ENCODE assay signal across 2 worm cellular contexts in the genomic region with DNA sequence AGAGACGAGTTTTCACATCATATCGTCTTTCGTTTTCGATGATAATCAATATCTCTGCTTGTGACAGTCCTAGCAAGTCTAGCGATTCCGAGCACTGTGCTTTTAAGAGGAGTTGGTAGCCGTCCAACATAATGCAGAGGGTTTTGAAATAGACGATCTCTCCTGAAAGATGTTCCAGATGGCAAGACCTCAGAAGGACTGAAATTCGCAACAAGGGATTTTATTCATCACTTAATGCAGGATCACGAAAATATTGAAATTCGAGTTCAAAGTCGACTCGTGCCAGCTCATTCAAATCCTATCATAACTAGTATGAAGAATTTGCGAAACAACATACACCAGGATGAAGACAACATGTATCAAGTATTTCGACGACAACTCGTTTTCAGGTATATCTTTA.
TF ChIP-seq lines count a peak whose summit lies in the region.

A gene (minus strand): TSS at position 130 of the 400 bp plus-strand sequence.

TF ChIP-seq in whole organism, L4 larva, 104 proteins besides CTCF, POLR2A, EP300 and RAD21 (continued from another document):
- TF ChIP-seq unc-130 (GFP tag; optimal IDR thresholded peaks at IDR 0.05; lab: Kevin White, UChicago): peak; percentile 70
- TF ChIP-seq gei-8 (GFP tag; optimal IDR thresholded peaks at IDR 0.05; lab: Kevin White, UChicago): no peak
- TF ChIP-seq spr-3 (GFP tag; optimal IDR thresholded peaks at IDR 0.05; lab: Kevin White, UChicago): peak; percentile 42
- no peak for TF ChIP-seq ztf-7 (tag; optimal IDR thresholded peaks at IDR 0.05; lab: Kevin White, UChicago)
- TF ChIP-seq rbr-2 (tag; optimal IDR thresholded peaks at IDR 0.05; lab: Kevin White, UChicago): no peak
- peak; percentile 30; the same call in 1 of the 2 replicates for TF ChIP-seq D1046.2 (GFP tag; IDR thresholded peaks at IDR 0.05; lab: Robert Waterston, UW)
- TF ChIP-seq lir-3 (tag; optimal IDR thresholded peaks at IDR 0.05; lab: Kevin White, UChicago): no peak
- no peak for TF ChIP-seq daf-8 (GFP tag; IDR thresholded peaks at IDR 0.05; lab: Robert Waterston, UW)

TF ChIP-seq in whole organism, young adult, 124 proteins besides CTCF, POLR2A, EP300 and RAD21 (continued from another document):
- TF ChIP-seq T07F8.4 (tag; optimal IDR thresholded peaks at IDR 0.05; lab: Kevin White, UChicago) (no peak), madf-10 (tag; optimal IDR thresholded peaks at IDR 0.05; lab: Kevin White, UChicago) (no peak), B0261.1 (tag; optimal IDR thresholded peaks at IDR 0.05; lab: Kevin White, UChicago) (peak; percentile 35), attf-3 (GFP tag; conservative IDR thresholded peaks at IDR 0.05; lab: Robert Waterston, UW) (no peak), hmg-20 (GFP tag; IDR thresholded peaks at IDR 0.05; lab: Robert Waterston, UW) (0 out of 2 replicates have a peak, but pooled peaks have one; percentile 2), somi-1 (GFP tag; optimal IDR thresholded peaks at IDR 0.05; lab: Kevin White, UChicago) (no peak), snpc-4 (GFP tag; optimal IDR thresholded peaks at IDR 0.05; lab: Kevin White, UChicago) (no peak), snpc-4 (tag; optimal IDR thresholded peaks at IDR 0.05; lab: Kevin White, UChicago) (peak in 2 of 4 experiments; percentile 67 to 72), gei-17 (GFP tag; optimal IDR thresholded peaks at IDR 0.05; lab: Kevin White, UChicago) (peak; percentile 53), ccch-3 (GFP tag; optimal IDR thresholded peaks at IDR 0.05; lab: Kevin White, UChicago) (no peak), nhr-179 (tag; optimal IDR thresholded peaks at IDR 0.05; lab: Kevin White, UChicago) (no peak), snpc-1.1 (tag; optimal IDR thresholded peaks at IDR 0.05; lab: Kevin White, UChicago; ENCODE audit: insufficient read depth) (peak; percentile 48), attf-5 (GFP tag; optimal IDR thresholded peaks at IDR 0.05; lab: Kevin White, UChicago) (peak; percentile 67), lin-26 (GFP tag; IDR thresholded peaks at IDR 0.05; lab: Robert Waterston, UW) (peak; percentile 85), let-526 (GFP tag; IDR thresholded peaks at IDR 0.05; lab: Robert Waterston, UW) (no peak), athp-1 (tag; optimal IDR thresholded peaks at IDR 0.05; lab: Kevin White, UChicago) (peak; percentile 92), ceh-100 (GFP tag; IDR thresholded peaks at IDR 0.05; lab: Robert Waterston, UW) (peak; percentile 74), rec-8 (tag; optimal IDR thresholded peaks at IDR 0.05; lab: Kevin White, UChicago) (no peak), nhr-80 (tag; optimal IDR thresholded peaks at IDR 0.05; lab: Kevin White, UChicago) (no peak), ztf-3 (GFP tag; optimal IDR thresholded peaks at IDR 0.05; lab: Kevin White, UChicago) (no peak), ama-1 (optimal IDR thresholded peaks at IDR 0.05; lab: Kevin White, UChicago) (peak; percentile 74), ama-1 (GFP tag; optimal IDR thresholded peaks at IDR 0.05; lab: Kevin White, UChicago) (peak; percentile 76 to 95), lsy-27 (tag; optimal IDR thresholded peaks at IDR 0.05; lab: Kevin White, UChicago; ENCODE audit: borderline replicate concordance, insufficient read depth) (no peak), F39B2.1 (GFP tag; IDR thresholded peaks at IDR 0.05; lab: Robert Waterston, UW) (peak; percentile 66), F57C9.4 (tag; optimal IDR thresholded peaks at IDR 0.05; lab: Kevin White, UChicago) (peak; percentile 72), sptf-2 (GFP tag; optimal IDR thresholded peaks at IDR 0.05; lab: Kevin White, UChicago) (no peak), D2030.7 (GFP tag; IDR thresholded peaks at IDR 0.05; lab: Robert Waterston, UW) (peak; percentile 15; the same call in 1 of the 2 replicates), sdz-38 (tag; optimal IDR thresholded peaks at IDR 0.05; lab: Kevin White, UChicago) (no peak), nhr-90 (tag; optimal IDR thresholded peaks at IDR 0.05; lab: Kevin White, UChicago) (peak; percentile 81), ceh-91 (GFP tag; IDR thresholded peaks at IDR 0.05; lab: Robert Waterston, UW) (no peak), hlh-12 (tag; optimal IDR thresholded peaks at IDR 0.05; lab: Kevin White, UChicago) (no peak), pbrm-1 (GFP tag; IDR thresholded peaks at IDR 0.05; lab: Robert Waterston, UW) (peak; percentile 87), lin-54 (GFP tag; optimal IDR thresholded peaks at IDR 0.05; lab: Kevin White, UChicago) (peak; percentile 74), rpc-1 (optimal IDR thresholded peaks at IDR 0.05; lab: Kevin White, UChicago) (no peak), rpc-1 (tag; optimal IDR thresholded peaks at IDR 0.05; lab: Kevin White, UChicago) (peak; percentile 11)
